Worm (Caenorhabditis elegans) whole organism, midembryonic: ENCODE measurements around the gene ZK185.1.

ENCODE experiments used
- cog-1 ChIP-seq: sonication (generic microtip); optimal IDR thresholded peaks from 2 replicates; lab custom pipeline; 2016; ENCODE audit warnings: missing genetic modification characterization, missing compliant biosample characterization
- klf-2 ChIP-seq: fragments of 200-800 bp; sonication (Bioruptor generic); conservative IDR thresholded peaks from 2 replicates; pipeline ENCODE4 v1.3.6; 2022; ENCODE audit warnings: missing genetic modification reagents, missing genetic modification characterization, missing compliant biosample characterization
- med-1 ChIP-seq: sonication (generic microtip); optimal IDR thresholded peaks from 2 replicates; lab custom pipeline; 2017; ENCODE audit warnings: missing genetic modification characterization, mild to moderate bottlenecking, missing compliant biosample characterization, antibody characterized with exemption, missing genetic modification reagents; ENCODE audit not compliant: insufficient read depth
- tab-1 ChIP-seq: fragments of 200-800 bp; sonication (Bioruptor generic); IDR thresholded peaks from 2 replicates; pipeline ENCODE4 v1.3.6; 2022; ENCODE audit warnings: missing genetic modification characterization, missing compliant biosample characterization

- TF ChIP-seq med-1 (no peak), tab-1 (GFP tag; lab: Robert Waterston, UW) (no peak), klf-2 (no peak), cog-1 (tag; lab: Kevin White, UChicago) (no peak)
Observed at ce11 chrIV:4564541-4564940, 16.2 kb downstream of the ZK185.1 start.
